Fruit fly (Drosophila melanogaster) whole organism, prepupa: ENCODE results near the gene Abd-B.

Source experiments
- Blimp-1 ChIP-seq: fragments of 200-800 bp; sonication (Bioruptor generic); optimal IDR thresholded peaks from 3 replicates; lab custom pipeline; 2017; ENCODE audit warnings: missing biosample characterization, missing genetic modification characterization, mild to moderate bottlenecking, moderate library complexity, missing genetic modification reagents
- CG11294 ChIP-seq: fragments of 200-800 bp; sonication (Bioruptor generic); IDR thresholded peaks from 2 replicates; pipeline ENCODE4 v1.3.6; 2022; ENCODE audit warnings: missing biosample characterization, missing genetic modification characterization
- CG11762 ChIP-seq: fragments of 200-800 bp; sonication (Bioruptor generic); optimal IDR thresholded peaks from 3 replicates; lab custom pipeline; 2016; ENCODE audit warnings: missing biosample characterization, missing genetic modification characterization; ENCODE audit not compliant: insufficient read depth
- CG15336 ChIP-seq: fragments of 200-800 bp; sonication (Bioruptor generic); IDR thresholded peaks from 2 replicates; pipeline ENCODE4 v1.3.6; 2022; ENCODE audit warnings: missing biosample characterization, missing genetic modification characterization
- CG1621 ChIP-seq: fragments of 200-800 bp; sonication (Bioruptor generic); optimal IDR thresholded peaks from 3 replicates; lab custom pipeline; 2018; ENCODE audit warnings: missing biosample characterization, mild to moderate bottlenecking, missing genetic modification characterization
- CG16779 ChIP-seq: fragments of 200-800 bp; sonication (Bioruptor generic); optimal IDR thresholded peaks from 3 replicates; lab custom pipeline; 2017; ENCODE audit warnings: missing biosample characterization, mild to moderate bottlenecking, missing genetic modification characterization
- CG3032 ChIP-seq: fragments of 200-800 bp; optimal IDR thresholded peaks from 2 replicates; lab custom pipeline; 2019; ENCODE audit warnings: missing biosample characterization, mild to moderate bottlenecking, missing genetic modification characterization, moderate library complexity
- CG31627 ChIP-seq: fragments of 200-800 bp; sonication (Bioruptor generic); optimal IDR thresholded peaks from 3 replicates; lab custom pipeline; 2016; ENCODE audit warnings: missing biosample characterization, missing genetic modification characterization
- CG32006 ChIP-seq: fragments of 200-800 bp; sonication (Bioruptor generic); optimal IDR thresholded peaks from 3 replicates; lab custom pipeline; 2017; ENCODE audit warnings: missing biosample characterization, mild to moderate bottlenecking, missing genetic modification characterization
- CG34406 ChIP-seq: fragments of 200-800 bp; sonication (Bioruptor generic); optimal IDR thresholded peaks from 3 replicates; lab custom pipeline; 2016; ENCODE audit warnings: missing biosample characterization, missing genetic modification characterization
- CG3919 ChIP-seq: fragments of 200-800 bp; sonication (Bioruptor generic); optimal IDR thresholded peaks from 3 replicates; lab custom pipeline; 2016; ENCODE audit warnings: missing biosample characterization, missing genetic modification characterization
- CG6163 ChIP-seq: fragments of 200-800 bp; sonication (Bioruptor generic); IDR thresholded peaks from 3 replicates; pipeline ENCODE4 v1.3.6; 2022; ENCODE audit warnings: missing biosample characterization, missing genetic modification characterization
- CG6276 ChIP-seq: fragments of 200-800 bp; sonication (Bioruptor generic); optimal IDR thresholded peaks from 2 replicates; lab custom pipeline; 2017; ENCODE audit warnings: missing biosample characterization, mild to moderate bottlenecking, missing genetic modification characterization
- CG6792 ChIP-seq: fragments of 200-800 bp; sonication (Bioruptor generic); optimal IDR thresholded peaks from 3 replicates; lab custom pipeline; 2016; ENCODE audit warnings: missing biosample characterization, missing genetic modification characterization
- CG6808 ChIP-seq: fragments of 200-800 bp; sonication (Bioruptor generic); optimal IDR thresholded peaks from 3 replicates; lab custom pipeline; 2017; ENCODE audit warnings: missing biosample characterization, missing genetic modification characterization, mild to moderate bottlenecking, moderate library complexity, missing genetic modification reagents
- CG6854 ChIP-seq: fragments of 200-800 bp; sonication (Bioruptor generic); optimal IDR thresholded peaks from 2 replicates; lab custom pipeline; 2017; ENCODE audit warnings: missing biosample characterization, mild to moderate bottlenecking, missing genetic modification characterization
- CG7368 ChIP-seq: fragments of 200-800 bp; sonication (Bioruptor generic); optimal IDR thresholded peaks from 3 replicates; lab custom pipeline; 2016; ENCODE audit warnings: missing biosample characterization, missing genetic modification characterization
- CG8119 ChIP-seq: fragments of 200-800 bp; sonication (Bioruptor generic); IDR thresholded peaks from 3 replicates; pipeline ENCODE4 v1.3.6; 2022; ENCODE audit warnings: missing biosample characterization, missing genetic modification characterization
- CG8319 ChIP-seq: fragments of 200-800 bp; sonication (Bioruptor generic); optimal IDR thresholded peaks from 3 replicates; lab custom pipeline; 2016; ENCODE audit warnings: missing biosample characterization, missing genetic modification characterization
- CG8632 ChIP-seq: fragments of 200-800 bp; sonication (Bioruptor generic); optimal IDR thresholded peaks from 3 replicates; lab custom pipeline; 2016; ENCODE audit warnings: missing biosample characterization, missing genetic modification characterization
- CG9139 ChIP-seq: fragments of 200-800 bp; sonication (Bioruptor generic); optimal IDR thresholded peaks from 3 replicates; lab custom pipeline; 2017; ENCODE audit warnings: missing biosample characterization, mild to moderate bottlenecking, missing genetic modification characterization
- Eip75B ChIP-seq: fragments of 200-800 bp; sonication (Bioruptor generic); optimal IDR thresholded peaks from 3 replicates; lab custom pipeline; 2016; ENCODE audit warnings: missing biosample characterization, missing genetic modification characterization
- Eip78C ChIP-seq: fragments of 200-800 bp; sonication (Bioruptor generic); peaks from one replicate; lab custom pipeline; 2016; ENCODE audit warnings: missing biosample characterization, missing genetic modification characterization
- Eip93F ChIP-seq: fragments of 200-800 bp; sonication (Bioruptor generic); optimal IDR thresholded peaks from 2 replicates; lab custom pipeline; 2016; ENCODE audit warnings: missing biosample characterization, mild to moderate bottlenecking, missing genetic modification characterization
- Ets21C ChIP-seq: fragments of 200-800 bp; sonication (Bioruptor generic); optimal IDR thresholded peaks from 3 replicates; lab custom pipeline; 2016; ENCODE audit warnings: missing biosample characterization, missing genetic modification characterization
- Ets96B ChIP-seq: fragments of 200-800 bp; optimal IDR thresholded peaks from 2 replicates; lab custom pipeline; 2019; ENCODE audit warnings: missing biosample characterization, mild to moderate bottlenecking, missing genetic modification characterization, moderate library complexity
- Hr39 ChIP-seq: fragments of 200-800 bp; sonication (Bioruptor generic); optimal IDR thresholded peaks from 2 replicates; lab custom pipeline; 2016; ENCODE audit warnings: missing biosample characterization, missing genetic modification characterization
- Hr4 ChIP-seq: fragments of 200-800 bp; sonication (Bioruptor generic); optimal IDR thresholded peaks from 3 replicates; lab custom pipeline; 2016; ENCODE audit warnings: missing biosample characterization, missing genetic modification characterization
- Smox ChIP-seq: fragments of 200-800 bp; sonication (Bioruptor generic); optimal IDR thresholded peaks from 3 replicates; lab custom pipeline; 2016; ENCODE audit warnings: missing biosample characterization, missing genetic modification characterization
- Sox14 ChIP-seq: fragments of 200-800 bp; sonication (Bioruptor generic); optimal IDR thresholded peaks from 3 replicates; lab custom pipeline; 2016; ENCODE audit warnings: missing biosample characterization, missing genetic modification characterization
- Sox15 ChIP-seq: fragments of 200-800 bp; sonication (Bioruptor generic); optimal IDR thresholded peaks from 3 replicates; lab custom pipeline; 2016; ENCODE audit warnings: missing biosample characterization, missing genetic modification characterization
- achi ChIP-seq: fragments of 200-800 bp; sonication (Bioruptor generic); optimal IDR thresholded peaks from 3 replicates; lab custom pipeline; 2016; ENCODE audit warnings: missing biosample characterization, missing genetic modification characterization
- cyc ChIP-seq: fragments of 200-800 bp; sonication (Bioruptor generic); optimal IDR thresholded peaks from 3 replicates; lab custom pipeline; 2016; ENCODE audit warnings: missing biosample characterization, missing genetic modification characterization
- dac ChIP-seq: fragments of 200-800 bp; sonication (Bioruptor generic); optimal IDR thresholded peaks from 2 replicates; lab custom pipeline; 2017; ENCODE audit warnings: missing biosample characterization, mild to moderate bottlenecking, missing genetic modification characterization
- eg ChIP-seq: fragments of 200-800 bp; sonication (Bioruptor generic); IDR thresholded peaks from 3 replicates; pipeline ENCODE4 v1.3.6; 2022; ENCODE audit warnings: missing biosample characterization, missing genetic modification characterization
- esn ChIP-seq: fragments of 200-800 bp; sonication (Bioruptor generic); optimal IDR thresholded peaks from 2 replicates; lab custom pipeline; 2016; ENCODE audit warnings: missing biosample characterization, mild to moderate bottlenecking, missing genetic modification characterization, moderate library complexity
- fd59A ChIP-seq: fragments of 200-800 bp; sonication (Bioruptor generic); optimal IDR thresholded peaks from 2 replicates; lab custom pipeline; 2017; ENCODE audit warnings: missing biosample characterization, mild to moderate bottlenecking, missing genetic modification characterization, missing genetic modification reagents
- lz ChIP-seq: fragments of 200-800 bp; sonication (Bioruptor generic); optimal IDR thresholded peaks from 3 replicates; lab custom pipeline; 2016; ENCODE audit warnings: missing biosample characterization, missing genetic modification characterization
- net ChIP-seq: fragments of 200-800 bp; sonication (Bioruptor generic); optimal IDR thresholded peaks from 3 replicates; lab custom pipeline; 2016; ENCODE audit warnings: missing biosample characterization, missing genetic modification characterization
- salr ChIP-seq, 2 experiments: fragments of 200-800 bp; sonication (Bioruptor generic); optimal IDR thresholded peaks; 3 replicates each; lab custom pipeline; 2016 to 2018; ENCODE audit warnings: missing biosample characterization in 2 of 2, missing genetic modification characterization in 2 of 2, mild to moderate bottlenecking in 1 of 2
- spab ChIP-seq: fragments of 200-800 bp; sonication (Bioruptor generic); optimal IDR thresholded peaks from 2 replicates; lab custom pipeline; 2017; ENCODE audit warnings: missing biosample characterization, mild to moderate bottlenecking, missing genetic modification characterization, missing genetic modification reagents
- ss ChIP-seq, 2 experiments: fragments of 200-800 bp; sonication (Bioruptor generic); optimal IDR thresholded peaks; 2 replicates in 1 of 2; 3 replicates in 1 of 2; lab custom pipeline; 2017 to 2018; ENCODE audit warnings: mild to moderate bottlenecking in 2 of 2, missing biosample characterization in 2 of 2, missing genetic modification characterization in 2 of 2, moderate library complexity in 1 of 2
- svp ChIP-seq: fragments of 200-800 bp; sonication (Bioruptor generic); peaks from one replicate; lab custom pipeline; 2016; ENCODE audit warnings: missing biosample characterization, missing genetic modification characterization
- topi ChIP-seq: fragments of 200-800 bp; sonication (Bioruptor generic); optimal IDR thresholded peaks from 3 replicates; lab custom pipeline; 2016; ENCODE audit warnings: missing biosample characterization, missing genetic modification characterization
- vri ChIP-seq: fragments of 200-800 bp; sonication (Bioruptor generic); optimal IDR thresholded peaks from 3 replicates; lab custom pipeline; 2016; ENCODE audit warnings: missing biosample characterization, mild to moderate bottlenecking, missing genetic modification characterization

Abd-B gene

dm6 chr3R:16987924-16988298 is 15.9 kb upstream of the Abd-B start (continued):
- TF ChIP-seq esn (GFP tag; lab: Kevin White, UChicago) (no peak), CG6163 (GFP tag; lab: Robert Waterston, UW) (no peak)

- TF ChIP-seq eg (GFP tag; lab: Robert Waterston, UW) (no peak; the same call in 1 of the 3 replicates), CG32006 (GFP tag; lab: Kevin White, UChicago) (peak; percentile 43), CG6808 (no peak), CG6854 (no peak), dac (no peak), CG11294 (no peak), Eip75B (GFP tag; lab: Kevin White, UChicago) (no peak), CG8319 (GFP tag; lab: Kevin White, UChicago) (no peak), CG9139 (GFP tag; lab: Kevin White, UChicago) (no peak), vri (GFP tag; lab: Kevin White, UChicago) (no peak), CG7368 (GFP tag; lab: Kevin White, UChicago) (no peak), Ets21C (GFP tag; lab: Kevin White, UChicago) (no peak), CG34406 (GFP tag; lab: Kevin White, UChicago) (no peak), CG16779 (tag; lab: Kevin White, UChicago) (peak; percentile 4), lz (GFP tag; lab: Kevin White, UChicago) (no peak), CG8119 (GFP tag; lab: Robert Waterston, UW) (peak; percentile 13; the same call in 1 of the 3 replicates), CG1621 (no peak), Sox15 (GFP tag; lab: Kevin White, UChicago) (no peak), Blimp-1 (no peak), CG6276 (peak; percentile 48), CG6792 (GFP tag; lab: Kevin White, UChicago) (no peak), Eip93F (GFP tag; lab: Kevin White, UChicago) (no peak), CG8632 (GFP tag; lab: Kevin White, UChicago) (no peak), CG11762 (no peak), svp (GFP tag; lab: Kevin White, UChicago) (no peak)
Measured at dm6 chr3R:16987220-16987923, 15.3 kb upstream of the Abd-B start, which contains the start of gene CG18622. TSS of gene CG18622 (minus strand) at chr3R:16987732.

dm6 chr3R:16986181-16987074 is 14.4 kb upstream of the Abd-B start:
- TF ChIP-seq CG1621 (peak; percentile 84), Hr4 (GFP tag; lab: Kevin White, UChicago) (peak; percentile 95), Sox15 (GFP tag; lab: Kevin White, UChicago) (peak; percentile 88), Smox (peak; percentile 87), Sox14 (GFP tag; lab: Kevin White, UChicago) (peak; percentile 93), lz (GFP tag; lab: Kevin White, UChicago) (peak; percentile 93), ss (GFP tag; optimal IDR thresholded peaks at IDR 0.05; lab: Kevin White, UChicago) (peak; percentile 72 to 85), topi (GFP tag; lab: Kevin White, UChicago) (peak; percentile 88), fd59A (GFP tag; lab: Kevin White, UChicago) (peak; percentile 85), Eip78C (GFP tag; lab: Kevin White, UChicago) (peak; percentile 96), Blimp-1 (peak; percentile 74), CG11762 (peak; percentile 42), Hr39 (GFP tag; lab: Kevin White, UChicago) (peak; percentile 93), CG3919 (peak; percentile 89), svp (GFP tag; lab: Kevin White, UChicago) (peak; percentile 97), salr (GFP tag; optimal IDR thresholded peaks at IDR 0.05; lab: Kevin White, UChicago) (peak; percentile 73 to 80), CG11294 (peak; percentile 97), CG31627 (GFP tag; lab: Kevin White, UChicago) (peak; percentile 93), CG3032 (tag; lab: Kevin White, UChicago) (peak; percentile 83), net (peak; percentile 90), eg (GFP tag; lab: Robert Waterston, UW) (peak; percentile 98), cyc (GFP tag; lab: Kevin White, UChicago) (peak; percentile 91), Ets96B (tag; lab: Kevin White, UChicago) (peak; percentile 82), CG15336 (GFP tag; lab: Robert Waterston, UW) (peak; percentile 96), spab (GFP tag; lab: Kevin White, UChicago) (peak; percentile 82), CG8319 (GFP tag; lab: Kevin White, UChicago) (peak; percentile 81), achi (GFP tag; lab: Kevin White, UChicago) (peak; percentile 88)
